Fruit fly (Drosophila melanogaster) whole organism, embryonic: ENCODE results near the gene alpha-Est3.

ENCODE experiments used
- Bteb2 ChIP-seq: fragments of 200-800 bp; sonication (Bioruptor generic); optimal IDR thresholded peaks from 2 replicates; lab custom pipeline; 2016; ENCODE audit warnings: missing biosample characterization, missing genetic modification characterization
- CG10147 ChIP-seq: fragments of 200-800 bp; sonication (Bioruptor generic); optimal IDR thresholded peaks from 2 replicates; lab custom pipeline; 2019; ENCODE audit warnings: missing biosample characterization, mild to moderate bottlenecking, missing genetic modification characterization, moderate library complexity
- CG1529 ChIP-seq: fragments of 200-800 bp; sonication (Bioruptor generic); optimal IDR thresholded peaks from 3 replicates; lab custom pipeline; 2018; ENCODE audit warnings: missing biosample characterization, missing genetic modification characterization
- CG16815 ChIP-seq: fragments of 200-800 bp; sonication (Bioruptor generic); optimal IDR thresholded peaks from 3 replicates; lab custom pipeline; 2017; ENCODE audit warnings: missing biosample characterization, mild to moderate bottlenecking, missing genetic modification characterization
- CG17328 ChIP-seq: fragments of 200-800 bp; sonication (Bioruptor generic); IDR thresholded peaks from 2 replicates; pipeline ENCODE4 v1.3.6; 2022; ENCODE audit warnings: missing biosample characterization, missing genetic modification characterization
- CG42726 ChIP-seq: fragments of 200-800 bp; sonication (Bioruptor generic); IDR thresholded peaks from 2 replicates; pipeline ENCODE4 v1.3.6; 2022; ENCODE audit warnings: missing biosample characterization, missing genetic modification characterization; ENCODE audit not compliant: partially characterized antibody
- Hmx ChIP-seq: fragments of 200-800 bp; sonication (Bioruptor generic); optimal IDR thresholded peaks from 2 replicates; lab custom pipeline; 2016; ENCODE audit warnings: missing biosample characterization, missing genetic modification characterization
- dmrt99B ChIP-seq: fragments of 200-800 bp; sonication (Bioruptor generic); optimal IDR thresholded peaks from 2 replicates; lab custom pipeline; 2018; ENCODE audit warnings: missing biosample characterization, mild to moderate bottlenecking, missing genetic modification characterization, moderate library complexity
- mam ChIP-seq: fragments of 200-800 bp; sonication (Bioruptor generic); optimal IDR thresholded peaks from 3 replicates; lab custom pipeline; 2016; ENCODE audit warnings: missing biosample characterization, missing genetic modification characterization
- nerfin-2 ChIP-seq: fragments of 200-800 bp; sonication (Bioruptor generic); IDR thresholded peaks from 2 replicates; pipeline ENCODE4 v1.3.6; 2022; ENCODE audit warnings: missing biosample characterization, missing genetic modification characterization; ENCODE audit not compliant: partially characterized antibody
- psq ChIP-seq: fragments of 200-800 bp; sonication (Bioruptor generic); optimal IDR thresholded peaks from 2 replicates; lab custom pipeline; 2017; ENCODE audit warnings: missing biosample characterization, missing genetic modification characterization
- sd ChIP-seq: fragments of 200-800 bp; sonication (Bioruptor generic); optimal IDR thresholded peaks from 3 replicates; lab custom pipeline; 2018; ENCODE audit warnings: missing biosample characterization, mild to moderate bottlenecking, missing genetic modification characterization, moderate library complexity
- sim ChIP-seq: fragments of 200-800 bp; sonication (Bioruptor generic); IDR thresholded peaks from 2 replicates; pipeline ENCODE4 v1.3.6; 2022; ENCODE audit warnings: missing biosample characterization, missing genetic modification characterization
- tin ChIP-seq: fragments of 200-800 bp; sonication (Bioruptor generic); optimal IDR thresholded peaks from 3 replicates; lab custom pipeline; 2016; ENCODE audit warnings: missing biosample characterization, missing genetic modification characterization

DNA sequence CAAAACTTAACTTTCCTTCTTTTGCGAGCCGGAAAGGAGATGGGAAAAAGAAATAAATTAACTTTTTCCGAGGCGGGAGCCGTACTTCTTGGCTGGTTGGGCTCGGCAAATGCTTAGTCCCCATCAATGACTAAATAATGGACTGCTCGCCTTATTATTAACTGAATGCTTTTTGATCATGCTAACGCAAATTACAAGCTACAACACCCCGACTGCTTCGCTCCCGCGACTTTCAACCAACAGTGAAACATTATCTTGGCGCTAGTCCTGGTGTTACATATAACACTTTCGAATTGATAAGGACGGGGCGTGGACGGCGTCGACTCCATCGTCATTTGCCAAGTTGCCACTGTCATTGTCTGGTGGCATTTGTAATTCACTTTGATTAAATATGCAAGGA is 10.3 kb upstream of the alpha-Est3 start, which contains the start of gene CG45545:
- TF ChIP-seq tin (no peak), Bteb2 (GFP tag; lab: Kevin White, UChicago) (no peak), dmrt99B (tag; lab: Kevin White, UChicago) (no peak), CG42726 (GFP tag; lab: Robert Waterston, UW) (no peak), nerfin-2 (GFP tag; lab: Robert Waterston, UW) (no peak), psq (GFP tag; lab: Kevin White, UChicago) (no peak), sd (tag; lab: Kevin White, UChicago) (no peak), Hmx (GFP tag; lab: Kevin White, UChicago) (no peak), CG17328 (no peak), CG10147 (GFP tag; lab: Kevin White, UChicago) (no peak), CG1529 (GFP tag; lab: Kevin White, UChicago) (no peak), mam (no peak), CG16815 (no peak), sim (GFP tag; lab: Robert Waterston, UW) (no peak)
